Fruit fly (Drosophila melanogaster): ENCODE results near the gene CG14610.
A peak's percentile ranks its signal among the peaks of the same experiment; 100 is the strongest.

The CG14610 gene

dm6 chr3R:7186242-7187092 lies 42.4 kb upstream of the CG14610 start, which contains the start of the genes CG10055 and lap (continued):
- TF ChIP-seq salm (tag; optimal IDR thresholded peaks at IDR 0.05) (no peak), CG3407 (GFP tag; optimal IDR thresholded peaks at IDR 0.05) (no peak), br (optimal IDR thresholded peaks at IDR 0.05) (no peak), Nf-YA (GFP tag; IDR thresholded peaks at IDR 0.05) (no peak), Dbx (GFP tag; IDR thresholded peaks at IDR 0.05) (no peak), trem (tag; optimal IDR thresholded peaks at IDR 0.05) (no peak), CG6791 (GFP tag; IDR thresholded peaks at IDR 0.05; ENCODE audit: partially characterized antibody) (peak; percentile 56; the same call in 2 of the 3 replicates), CG13424 (tag; optimal IDR thresholded peaks at IDR 0.05) (no peak), HLHmδ (GFP tag; optimal IDR thresholded peaks at IDR 0.05) (peak; percentile 4), Atf6 (GFP tag; IDR thresholded peaks at IDR 0.05) (no peak), Hr3 (GFP tag; optimal IDR thresholded peaks at IDR 0.05) (peak; percentile 5), CG11085 (GFP tag; IDR thresholded peaks at IDR 0.05) (no peak), YL-1 (GFP tag; optimal IDR thresholded peaks at IDR 0.05) (no peak), phol (tag; optimal IDR thresholded peaks at IDR 0.05) (peak; percentile 97), CG33557 (GFP tag; optimal IDR thresholded peaks at IDR 0.05) (no peak), CG4730 (GFP tag; IDR thresholded peaks at IDR 0.05) (no peak), inv (GFP tag; IDR thresholded peaks at IDR 0.05; ENCODE audit: partially characterized antibody) (peak; percentile 37; the same call in 1 of the 2 replicates), MTF-1 (GFP tag; optimal IDR thresholded peaks at IDR 0.05; ENCODE audit: borderline replicate concordance) (no peak), C15 (GFP tag; IDR thresholded peaks at IDR 0.05) (no peak), fd64A (GFP tag; optimal IDR thresholded peaks at IDR 0.05) (no peak), MBD-R2 (GFP tag; IDR thresholded peaks at IDR 0.05) (peak; percentile 73), gcm2 (GFP tag; optimal IDR thresholded peaks at IDR 0.05) (no peak), Dfd (GFP tag; optimal IDR thresholded peaks at IDR 0.05) (no peak), fd102C (GFP tag; optimal IDR thresholded peaks at IDR 0.05) (no peak), CrebB (tag; optimal IDR thresholded peaks at IDR 0.05) (no peak), Med (GFP tag) (peak; percentile 74), CG1024 (GFP tag; IDR thresholded peaks at IDR 0.05) (no peak), CG1792 (GFP tag; optimal IDR thresholded peaks at IDR 0.05) (no peak), klu (GFP tag; IDR thresholded peaks at IDR 0.05) (no peak), Sry-β (GFP tag; optimal IDR thresholded peaks at IDR 0.05) (peak; percentile 79), mirr (GFP tag; optimal IDR thresholded peaks at IDR 0.05) (no peak), CG12219 (GFP tag; optimal IDR thresholded peaks at IDR 0.05) (no peak), CG13287 (GFP tag; IDR thresholded peaks at IDR 0.05; ENCODE audit: partially characterized antibody) (peak; percentile 45; the same call in 1 of the 2 replicates), unc-4 (GFP tag; IDR thresholded peaks at IDR 0.05; ENCODE audit: partially characterized antibody) (peak; percentile 42; the same call in 1 of the 2 replicates), Rfx (GFP tag; IDR thresholded peaks at IDR 0.05) (no peak), usp (GFP tag; optimal IDR thresholded peaks at IDR 0.05) (no peak), Mad (GFP tag; optimal IDR thresholded peaks at IDR 0.05) (no peak), dati (GFP tag; IDR thresholded peaks at IDR 0.05) (no peak), tna (GFP tag; IDR thresholded peaks at IDR 0.05; ENCODE audit: partially characterized antibody) (peak; percentile 37; the same call in 1 of the 2 replicates), Atf-2 (GFP tag; optimal IDR thresholded peaks at IDR 0.05) (no peak), pita (GFP tag; optimal IDR thresholded peaks at IDR 0.05) (no peak), Asciz (GFP tag; optimal IDR thresholded peaks at IDR 0.05) (no peak), zfh2 (GFP tag; optimal IDR thresholded peaks at IDR 0.05) (no peak), CG9727 (GFP tag; optimal IDR thresholded peaks at IDR 0.05) (peak; percentile 9), Dll (GFP tag; IDR thresholded peaks at IDR 0.05; ENCODE audit: partially characterized antibody) (peak; percentile 55; the same call in 1 of the 4 replicates), tup (GFP tag; optimal IDR thresholded peaks at IDR 0.05) (no peak), CG1647 (GFP tag; optimal IDR thresholded peaks at IDR 0.05) (no peak), tap (tag; optimal IDR thresholded peaks at IDR 0.05) (no peak), gce (GFP tag; IDR thresholded peaks at IDR 0.05) (no peak)
